Fruit fly (Drosophila melanogaster): ENCODE measurements around the gene Alg10.

Alg10 gene

DNA sequence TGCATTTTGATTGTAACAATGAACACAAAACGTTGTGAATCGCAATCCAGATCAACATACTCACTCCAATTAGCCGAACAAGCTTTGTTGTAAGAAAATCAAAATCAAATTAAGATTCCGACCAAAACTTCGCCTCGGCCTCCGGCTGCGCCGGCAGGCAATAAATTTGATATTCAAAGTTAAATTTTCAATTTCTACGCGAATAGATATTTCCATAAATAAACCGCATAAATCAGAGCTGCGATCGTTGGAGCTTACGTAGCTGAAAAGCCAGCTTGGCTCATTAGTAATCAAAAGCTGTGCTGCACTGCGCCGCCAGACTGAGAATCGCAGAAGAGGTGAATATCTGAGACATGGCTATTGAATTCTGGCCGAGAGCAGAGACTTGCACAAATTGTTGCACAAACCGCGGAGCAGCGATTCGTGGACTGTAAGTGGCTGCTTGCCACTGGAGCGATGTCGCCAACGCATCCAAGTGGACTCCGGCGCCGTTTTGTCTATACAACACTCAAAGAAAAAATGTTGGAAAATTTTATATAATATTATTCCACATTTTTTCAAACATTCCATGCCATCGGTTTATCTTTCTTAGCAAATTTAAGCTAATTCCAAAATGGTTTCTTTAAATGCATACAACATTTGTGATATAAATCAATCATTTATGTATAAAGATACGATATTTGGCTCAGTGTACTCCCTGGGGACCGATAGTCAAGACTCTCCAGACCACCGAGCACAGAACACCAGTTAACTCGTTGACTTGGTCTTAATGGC is 16.1 kb upstream of the Alg10 start (continued):
- TF ChIP-seq CG7357 (GFP tag; IDR thresholded peaks at IDR 0.05) (peak; percentile 20; the same call in 1 of the 3 replicates), ase (GFP tag; IDR thresholded peaks at IDR 0.05) (no peak), lab (GFP tag; optimal IDR thresholded peaks at IDR 0.05) (peak; percentile 55), NFAT (GFP tag; IDR thresholded peaks at IDR 0.05) (no peak), Awh (GFP tag; IDR thresholded peaks at IDR 0.05) (peak; percentile 60), sc (optimal IDR thresholded peaks at IDR 0.05) (no peak), sc (GFP tag; optimal IDR thresholded peaks at IDR 0.05) (peak; percentile 41), insv (GFP tag; optimal IDR thresholded peaks at IDR 0.05) (no peak), CG1233 (GFP tag; optimal IDR thresholded peaks at IDR 0.05) (no peak), CG33213 (GFP tag; optimal IDR thresholded peaks at IDR 0.05) (no peak), toy (GFP tag; IDR thresholded peaks at IDR 0.05) (no peak), chn (GFP tag; optimal IDR thresholded peaks at IDR 0.05) (no peak), danr (GFP tag; IDR thresholded peaks at IDR 0.05) (no peak), chm (GFP tag; IDR thresholded peaks at IDR 0.05) (no peak), sens-2 (GFP tag; IDR thresholded peaks at IDR 0.05) (no peak), CG7987 (GFP tag; optimal IDR thresholded peaks at IDR 0.05) (no peak), Drgx (GFP tag; IDR thresholded peaks at IDR 0.05) (peak; percentile 74), trem (tag; optimal IDR thresholded peaks at IDR 0.05) (peak; percentile 35), gsb-n (tag; optimal IDR thresholded peaks at IDR 0.05) (peak; percentile 53), Dp (GFP tag; optimal IDR thresholded peaks at IDR 0.05) (no peak), cas (GFP tag; IDR thresholded peaks at IDR 0.05) (no peak), CG2129 (GFP tag; IDR thresholded peaks at IDR 0.05; ENCODE audit: partially characterized antibody) (no peak), knrl (GFP tag; IDR thresholded peaks at IDR 0.05; ENCODE audit: partially characterized antibody) (no peak), Meics (GFP tag; optimal IDR thresholded peaks at IDR 0.05) (peak; percentile 26), cad (GFP tag; optimal IDR thresholded peaks at IDR 0.05) (no peak), fd96Cb (tag; optimal IDR thresholded peaks at IDR 0.05) (peak; percentile 63), ranshi (GFP tag; IDR thresholded peaks at IDR 0.05) (0 out of 2 replicates have a peak, but pooled peaks have one; percentile 35), repo (GFP tag; optimal IDR thresholded peaks at IDR 0.05) (no peak), Hr51 (GFP tag; optimal IDR thresholded peaks at IDR 0.05) (peak in 1 of 2 experiments; percentile 65), slbo (GFP tag; IDR thresholded peaks at IDR 0.05) (no peak), jing (GFP tag; optimal IDR thresholded peaks at IDR 0.05) (no peak), CG6272 (GFP tag; IDR thresholded peaks at IDR 0.05) (no peak), Scr (GFP tag; IDR thresholded peaks at IDR 0.05; ENCODE audit: partially characterized antibody) (no peak), CG11456 (GFP tag; IDR thresholded peaks at IDR 0.05) (no peak), Dip2 (GFP tag; IDR thresholded peaks at IDR 0.05) (no peak), CG4707 (GFP tag; optimal IDR thresholded peaks at IDR 0.05) (peak; percentile 38), cato (GFP tag; optimal IDR thresholded peaks at IDR 0.05; ENCODE audit: borderline replicate concordance) (no peak), Mes4 (GFP tag; optimal IDR thresholded peaks at IDR 0.05) (no peak), sima (GFP tag; optimal IDR thresholded peaks at IDR 0.05) (no peak), bab2 (GFP tag; optimal IDR thresholded peaks at IDR 0.05) (no peak), Dad (GFP tag; optimal IDR thresholded peaks at IDR 0.05) (no peak), odd (GFP tag; optimal IDR thresholded peaks at IDR 0.05) (peak; percentile 15), CG9609 (GFP tag; optimal IDR thresholded peaks at IDR 0.05) (no peak), Bgb (GFP tag; IDR thresholded peaks at IDR 0.05; ENCODE audit: partially characterized antibody) (no peak), nerfin-1 (tag; optimal IDR thresholded peaks at IDR 0.05) (no peak), cwo (GFP tag; optimal IDR thresholded peaks at IDR 0.05) (peak; percentile 24), unc-4 (GFP tag; IDR thresholded peaks at IDR 0.05; ENCODE audit: partially characterized antibody) (no peak), CG8089 (GFP tag; optimal IDR thresholded peaks at IDR 0.05) (no peak), Dll (GFP tag; IDR thresholded peaks at IDR 0.05; ENCODE audit: partially characterized antibody) (no peak), Doc2 (GFP tag; IDR thresholded peaks at IDR 0.05) (no peak)

All from whole organism, embryonic.